Fruit fly (Drosophila melanogaster) S2 (cell line): ENCODE measurements around the gene CG14692.

Experiments
- CG8478 ChIP-seq: fragments of >200 bp; optimal IDR thresholded peaks from 2 replicates; lab custom pipeline; 2018
- CTCF ChIP-seq, 2 experiments: fragments of >200 bp; optimal IDR thresholded peaks; 2 replicates each; lab custom pipeline; 2018

CG14692 gene

dm6 chr3R:10803855-10804254 lies at the start of gene CG14692:
Gene CG14692 (minus strand): TSS chr3R:10803955.
- TF ChIP-seq CG8478 (lab: Kevin White, UChicago): no peak
- TF ChIP-seq CTCF (optimal IDR thresholded peaks at IDR 0.05; lab: Kevin White, UChicago): no peak

- TF ChIP-seq CTCF (optimal IDR thresholded peaks at IDR 0.05; lab: Kevin White, UChicago): no peak
- TF ChIP-seq CG8478 (lab: Kevin White, UChicago): no peak
Observed at dm6 chr3R:10852232-10852774, 48.5 kb upstream of the CG14692 start, which contains the start of gene CG4565. Gene CG4565 (plus strand): TSS chr3R:10852724.

- TF ChIP-seq CTCF (optimal IDR thresholded peaks at IDR 0.05; lab: Kevin White, UChicago) (no peak), CG8478 (lab: Kevin White, UChicago) (no peak)
Observed at dm6 chr3R:10850636-10851035, 46.9 kb upstream of the CG14692 start.

dm6 chr3R:10849515-10849973 lies 45.8 kb upstream of the CG14692 start, which contains the start of gene CG42394:
Gene CG42394 (plus strand): TSS chr3R:10849825.
- TF ChIP-seq CG8478 (lab: Kevin White, UChicago) (no peak), CTCF (optimal IDR thresholded peaks at IDR 0.05; lab: Kevin White, UChicago) (no peak)

dm6 chr3R:10842422-10842821 lies 38.7 kb upstream of the CG14692 start:
- TF ChIP-seq CTCF (optimal IDR thresholded peaks at IDR 0.05; lab: Kevin White, UChicago) (no peak), CG8478 (lab: Kevin White, UChicago) (no peak)

- TF ChIP-seq CTCF (optimal IDR thresholded peaks at IDR 0.05; lab: Kevin White, UChicago) (no peak), CG8478 (lab: Kevin White, UChicago) (no peak)
Observed at dm6 chr3R:10836924-10837323, 33.2 kb upstream of the CG14692 start.

- TF ChIP-seq CG8478 (lab: Kevin White, UChicago): no peak
- TF ChIP-seq CTCF (optimal IDR thresholded peaks at IDR 0.05; lab: Kevin White, UChicago): no peak
Observed at dm6 chr3R:10834893-10835292, 31.1 kb upstream of the CG14692 start.

- TF ChIP-seq CTCF (optimal IDR thresholded peaks at IDR 0.05; lab: Kevin White, UChicago) (no peak), CG8478 (lab: Kevin White, UChicago) (no peak)
Observed at dm6 chr3R:10832526-10833165, 28.9 kb upstream of the CG14692 start.

- TF ChIP-seq CG8478 (lab: Kevin White, UChicago) (no peak), CTCF (optimal IDR thresholded peaks at IDR 0.05; lab: Kevin White, UChicago) (no peak)
Observed at dm6 chr3R:10829746-10830145, 26.0 kb upstream of the CG14692 start.

dm6 chr3R:10828688-10829087 lies 24.9 kb upstream of the CG14692 start:
- no peak for TF ChIP-seq CG8478 (lab: Kevin White, UChicago)
- no peak for TF ChIP-seq CTCF (optimal IDR thresholded peaks at IDR 0.05; lab: Kevin White, UChicago)

dm6 chr3R:10826796-10827524 lies 23.2 kb upstream of the CG14692 start, which contains the start of gene Cad86C:
Gene Cad86C (plus strand): TSS chr3R:10827079.
- TF ChIP-seq CTCF (optimal IDR thresholded peaks at IDR 0.05; lab: Kevin White, UChicago) (no peak), CG8478 (lab: Kevin White, UChicago) (no peak)

dm6 chr3R:10815032-10815431 lies 11.3 kb upstream of the CG14692 start, which contains the start of the genes CG14693 and TTLL15:
Gene CG14693 (minus strand): TSS chr3R:10815047.
Gene TTLL15 (plus strand): TSS chr3R:10815288.
- TF ChIP-seq CG8478 (lab: Kevin White, UChicago) (no peak), CTCF (optimal IDR thresholded peaks at IDR 0.05; lab: Kevin White, UChicago) (no peak)

- no peak for TF ChIP-seq CTCF (optimal IDR thresholded peaks at IDR 0.05; lab: Kevin White, UChicago)
- TF ChIP-seq CG8478 (lab: Kevin White, UChicago): no peak
Observed at dm6 chr3R:10792604-10793003, 11.2 kb downstream of the CG14692 start, which contains the start of gene CG14687. Gene CG14687 (plus strand): TSS chr3R:10792904.

- TF ChIP-seq CG8478 (lab: Kevin White, UChicago) (no peak), CTCF (optimal IDR thresholded peaks at IDR 0.05; lab: Kevin White, UChicago) (no peak)
Observed at dm6 chr3R:10788186-10788585, 15.6 kb downstream of the CG14692 start, which contains the start of the genes Art1 and Mcm5. Gene Art1 (minus strand): TSS chr3R:10788226. Gene Mcm5 (plus strand): TSS chr3R:10788524.
